Worm (Caenorhabditis elegans) whole organism, L1 larva: Measurements from ENCODE around the gene cyp-13A4.

Experiments used
- efl-1 ChIP-seq, 4 experiments: fragments of 150-350 bp; optimal IDR thresholded peaks in 3 of 4; peaks in 1 of 4; 1 replicate in 1 of 4; 2 replicates in 3 of 4; lab custom pipeline; 2014; ENCODE audit warnings: missing biosample characterization in 2 of 4, missing genetic modification characterization in 2 of 4, missing genetic modification reagents in 2 of 4
- egl-27 ChIP-seq, 2 experiments: fragments of 150-350 bp in 1 of 2; sonication (generic microtip); optimal IDR thresholded peaks; 3 replicates each; lab custom pipeline; 2017 to 2018; ENCODE audit warnings: missing biosample characterization in 2 of 2, missing genetic modification characterization in 2 of 2, missing genetic modification reagents in 2 of 2
- elt-3 ChIP-seq, 6 experiments: fragments of 150-350 bp in 1 of 6; sonication (generic microtip); optimal IDR thresholded peaks; 2 replicates each; lab custom pipeline; 2017 to 2018; ENCODE audit warnings: missing biosample characterization in 6 of 6, missing genetic modification characterization in 6 of 6, inconsistent platforms in 1 of 6
- fkh-10 ChIP-seq: sonication (generic microtip); optimal IDR thresholded peaks from 2 replicates; lab custom pipeline; 2017; ENCODE audit warnings: missing biosample characterization, missing genetic modification reagents, missing genetic modification characterization
- lin-13 ChIP-seq: fragments of 150-350 bp; optimal IDR thresholded peaks from 2 replicates; lab custom pipeline; 2014; ENCODE audit warnings: missing biosample characterization, missing genetic modification reagents, missing genetic modification characterization
- nhr-237 ChIP-seq: fragments of 150-350 bp; optimal IDR thresholded peaks from 2 replicates; lab custom pipeline; 2014; ENCODE audit warnings: missing biosample characterization, missing genetic modification characterization
- nhr-77 ChIP-seq: fragments of 150-350 bp; optimal IDR thresholded peaks from 2 replicates; lab custom pipeline; 2014; ENCODE audit warnings: missing biosample characterization, missing genetic modification characterization
- snpc-4 ChIP-seq: fragments of 150-350 bp; optimal IDR thresholded peaks from 2 replicates; lab custom pipeline; 2014; ENCODE audit warnings: missing biosample characterization, missing genetic modification characterization
- sup-37 ChIP-seq: fragments of 200-800 bp; sonication (Bioruptor generic); optimal IDR thresholded peaks from 2 replicates; lab custom pipeline; 2018; ENCODE audit warnings: mild to moderate bottlenecking, missing genetic modification characterization, missing compliant biosample characterization

DNA sequence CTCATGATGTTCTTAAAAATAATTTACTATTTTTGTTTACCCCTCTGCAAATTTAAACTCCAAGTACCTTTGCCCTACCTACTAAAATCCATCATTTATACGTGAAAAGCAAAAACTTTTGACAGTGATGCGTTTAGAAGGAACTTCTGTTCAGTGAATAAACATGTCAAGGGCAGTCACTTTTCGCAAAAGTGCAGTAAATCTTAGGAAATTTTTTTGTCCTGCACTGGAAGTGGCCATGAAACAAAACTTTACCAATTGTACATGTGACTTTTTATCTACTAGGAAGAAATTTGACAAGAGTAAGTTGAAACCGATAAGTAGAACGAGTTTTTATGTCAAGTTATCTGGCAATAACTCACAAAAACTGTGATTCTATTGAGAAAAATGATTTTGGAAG is 11.3 kb downstream of the cyp-13A4 start:
- TF ChIP-seq nhr-77 (tag; lab: Kevin White, UChicago) (no peak), sup-37 (GFP tag; lab: Kevin White, UChicago) (no peak), lin-13 (GFP tag; lab: Kevin White, UChicago) (no peak), nhr-237 (tag; lab: Kevin White, UChicago) (no peak), egl-27 (tag; optimal IDR thresholded peaks at IDR 0.05; lab: Kevin White, UChicago) (no peak), fkh-10 (GFP tag; lab: Kevin White, UChicago) (no peak), elt-3 (tag; optimal IDR thresholded peaks at IDR 0.05; lab: Kevin White, UChicago) (no peak), snpc-4 (tag; lab: Kevin White, UChicago) (no peak), efl-1 (optimal IDR thresholded peaks at IDR 0.05; lab: Kevin White, UChicago) (no peak), efl-1 (GFP tag; optimal IDR thresholded peaks at IDR 0.05 in 1 of 2; lab: Kevin White, UChicago) (peak in 1 of 2 experiments; percentile 84)
